Fruit fly (Drosophila melanogaster): Measurements from ENCODE around the gene Taf10b.

The Taf10b gene

DNA sequence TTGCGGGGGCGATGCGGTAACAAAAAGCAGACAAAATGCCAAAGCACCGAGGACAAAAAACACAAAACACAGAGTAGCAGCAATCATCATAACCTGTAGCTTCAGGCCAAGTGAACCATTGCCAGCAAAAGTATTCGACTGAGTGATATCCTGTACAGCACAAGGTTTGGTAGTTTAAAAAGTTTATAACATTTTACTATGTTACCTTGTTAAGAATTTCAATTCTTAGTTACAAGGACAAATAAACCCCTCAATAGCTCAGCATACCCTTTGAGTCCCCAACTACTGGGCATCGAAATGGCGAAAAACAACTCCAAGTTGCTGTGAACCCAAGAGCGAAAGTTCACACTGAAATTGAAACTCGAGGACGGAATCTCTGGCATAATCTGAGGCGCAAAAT lies 44.5 kb downstream of the Taf10b start (continued):
- TF ChIP-seq Med (GFP tag) (peak; percentile 83), CG10267 (tag; optimal IDR thresholded peaks at IDR 0.05) (no peak), gro (GFP tag; optimal IDR thresholded peaks at IDR 0.05) (no peak), Gug (GFP tag; IDR thresholded peaks at IDR 0.05) (0 out of 4 replicates have a peak, but pooled peaks have one; percentile 7), CG2120 (GFP tag; optimal IDR thresholded peaks at IDR 0.05) (peak; percentile 71), CG7556 (GFP tag; optimal IDR thresholded peaks at IDR 0.05) (peak; percentile 11), CG14710 (tag; optimal IDR thresholded peaks at IDR 0.05) (no peak), wor (GFP tag; IDR thresholded peaks at IDR 0.05) (no peak), Deaf1 (tag; optimal IDR thresholded peaks at IDR 0.05) (no peak), Kr (GFP tag; optimal IDR thresholded peaks at IDR 0.05) (no peak), CG9932 (GFP tag; IDR thresholded peaks at IDR 0.05) (peak; percentile 24; the same call in 1 of the 2 replicates), Awh (GFP tag; IDR thresholded peaks at IDR 0.05) (no peak), grau (tag; optimal IDR thresholded peaks at IDR 0.05) (peak; percentile 31), CG15514 (GFP tag; optimal IDR thresholded peaks at IDR 0.05) (peak; percentile 15), CG11456 (GFP tag; IDR thresholded peaks at IDR 0.05) (0 out of 3 replicates have a peak, but pooled peaks have one; percentile 42), CG11093 (GFP tag; IDR thresholded peaks at IDR 0.05) (no peak), CG6175 (GFP tag; IDR thresholded peaks at IDR 0.05) (no peak), zen (tag; optimal IDR thresholded peaks at IDR 0.05) (no peak), Jarid2 (GFP tag; optimal IDR thresholded peaks at IDR 0.05) (no peak), Sox102F (GFP tag; optimal IDR thresholded peaks at IDR 0.05) (peak; percentile 19), CHES-1-like (GFP tag; optimal IDR thresholded peaks at IDR 0.05) (no peak), Hand (GFP tag; optimal IDR thresholded peaks at IDR 0.05) (peak; percentile 4), Dp (GFP tag; optimal IDR thresholded peaks at IDR 0.05) (no peak), CG2712 (tag; optimal IDR thresholded peaks at IDR 0.05) (no peak), seq (GFP tag; IDR thresholded peaks at IDR 0.05) (no peak), CG12659 (GFP tag; optimal IDR thresholded peaks at IDR 0.05) (peak; percentile 14), stc (GFP tag; IDR thresholded peaks at IDR 0.05) (no peak), HLH54F (GFP tag; optimal IDR thresholded peaks at IDR 0.05) (no peak), mam (GFP tag; optimal IDR thresholded peaks at IDR 0.05) (peak; percentile 31), CG4404 (GFP tag; IDR thresholded peaks at IDR 0.05) (peak; percentile 22; the same call in 1 of the 2 replicates), CG18619 (GFP tag; optimal IDR thresholded peaks at IDR 0.05) (no peak), CG17186 (GFP tag; optimal IDR thresholded peaks at IDR 0.05) (no peak), CG6272 (GFP tag; IDR thresholded peaks at IDR 0.05) (no peak), CG32532 (GFP tag; IDR thresholded peaks at IDR 0.05) (peak; percentile 56), Aef1 (GFP tag; IDR thresholded peaks at IDR 0.05) (0 out of 3 replicates have a peak, but pooled peaks have one; percentile 12), Dad (GFP tag; optimal IDR thresholded peaks at IDR 0.05) (no peak), MBD-R2 (GFP tag; IDR thresholded peaks at IDR 0.05) (peak; percentile 24; the same call in 1 of the 2 replicates), CG18599 (GFP tag; optimal IDR thresholded peaks at IDR 0.05) (peak; percentile 64), CG17359 (tag; optimal IDR thresholded peaks at IDR 0.05) (peak; percentile 30), H15 (GFP tag; IDR thresholded peaks at IDR 0.05) (peak; percentile 25; the same call in 1 of the 3 replicates), bcd (GFP tag; optimal IDR thresholded peaks at IDR 0.05) (peak; percentile 12), sens (GFP tag) (no peak), Dbx (GFP tag; IDR thresholded peaks at IDR 0.05) (0 out of 3 replicates have a peak, but pooled peaks have one; percentile 31), Rfx (GFP tag; IDR thresholded peaks at IDR 0.05) (peak; percentile 65), CG7839 (tag; optimal IDR thresholded peaks at IDR 0.05) (peak; percentile 42), CG12744 (GFP tag; optimal IDR thresholded peaks at IDR 0.05) (no peak), Hmr (GFP tag; optimal IDR thresholded peaks at IDR 0.05) (peak; percentile 59), Meics (GFP tag; optimal IDR thresholded peaks at IDR 0.05) (peak; percentile 42), dmrt99B (tag; optimal IDR thresholded peaks at IDR 0.05) (peak; percentile 30), prd (optimal IDR thresholded peaks at IDR 0.05) (no peak), prd (GFP tag; IDR thresholded peaks at IDR 0.05) (peak; percentile 40; the same call in 1 of the 3 replicates)

All from whole organism, embryonic.